In genomic region chr3L:7808491-7809162, dm6 we compare ENCODE assay signal across 1 fruit fly cellular context.
TF ChIP-seq lines count a peak whose summit lies in the region.

No protein-coding gene starts in this region.

TF ChIP-seq in whole organism, embryonic, 481 proteins besides CTCF, POLR2A, EP300 and RAD21 (continued from another document):
- TF ChIP-seq gsb (GFP tag; IDR thresholded peaks at IDR 0.05; lab: Robert Waterston, UW), result no peak
- TF ChIP-seq mld (GFP tag; IDR thresholded peaks at IDR 0.05; lab: Robert Waterston, UW; ENCODE audit: partially characterized antibody), result no peak
- TF ChIP-seq zfh2 (GFP tag; optimal IDR thresholded peaks at IDR 0.05; lab: Kevin White, UChicago), result no peak
- TF ChIP-seq CG1792 (GFP tag; optimal IDR thresholded peaks at IDR 0.05; lab: Kevin White, UChicago), result no peak
- TF ChIP-seq CG13296 (GFP tag; optimal IDR thresholded peaks at IDR 0.05; lab: Kevin White, UChicago), result no peak
- no peak for TF ChIP-seq Drgx (GFP tag; IDR thresholded peaks at IDR 0.05; lab: Robert Waterston, UW)
- no peak for TF ChIP-seq CG8478 (optimal IDR thresholded peaks at IDR 0.05; lab: Kevin White, UChicago)
- no peak for TF ChIP-seq ro (GFP tag; IDR thresholded peaks at IDR 0.05; lab: Robert Waterston, UW)
- TF ChIP-seq vfl (GFP tag; optimal IDR thresholded peaks at IDR 0.05; lab: Kevin White, UChicago), result no peak
- TF ChIP-seq Hmr (GFP tag; optimal IDR thresholded peaks at IDR 0.05; lab: Kevin White, UChicago), result no peak
- no peak for TF ChIP-seq ranshi (GFP tag; IDR thresholded peaks at IDR 0.05; lab: Robert Waterston, UW)
- no peak for TF ChIP-seq emc (GFP tag; optimal IDR thresholded peaks at IDR 0.05; lab: Kevin White, UChicago)
- no peak for TF ChIP-seq tup (GFP tag; optimal IDR thresholded peaks at IDR 0.05; lab: Kevin White, UChicago)
- no peak for TF ChIP-seq HLHmδ (GFP tag; optimal IDR thresholded peaks at IDR 0.05; lab: Kevin White, UChicago)
- no peak for TF ChIP-seq kah (GFP tag; optimal IDR thresholded peaks at IDR 0.05; lab: Kevin White, UChicago)
- peak; percentile 78 to 89 for TF ChIP-seq Trl (optimal IDR thresholded peaks at IDR 0.05; lab: Kevin White, UChicago)
- TF ChIP-seq Trl (GFP tag; optimal IDR thresholded peaks at IDR 0.05; lab: Kevin White, UChicago), result no peak
- TF ChIP-seq CG18476 (GFP tag; optimal IDR thresholded peaks at IDR 0.05; lab: Kevin White, UChicago), result no peak
- no peak for TF ChIP-seq CG3847 (GFP tag; IDR thresholded peaks at IDR 0.05; lab: Robert Waterston, UW)
- TF ChIP-seq CG9437 (GFP tag; optimal IDR thresholded peaks at IDR 0.05; lab: Kevin White, UChicago), result no peak
- TF ChIP-seq Med (GFP tag; lab: Kevin White, UChicago), result peak; percentile 50
- TF ChIP-seq CG2678 (tag; optimal IDR thresholded peaks at IDR 0.05; lab: Kevin White, UChicago), result no peak
- no peak for TF ChIP-seq fd64A (GFP tag; optimal IDR thresholded peaks at IDR 0.05; lab: Kevin White, UChicago)
- no peak for TF ChIP-seq CG13424 (tag; optimal IDR thresholded peaks at IDR 0.05; lab: Kevin White, UChicago)
- no peak for TF ChIP-seq toy (GFP tag; IDR thresholded peaks at IDR 0.05; lab: Robert Waterston, UW)
- TF ChIP-seq Abd-B (GFP tag; optimal IDR thresholded peaks at IDR 0.05; lab: Kevin White, UChicago), result no peak
- TF ChIP-seq CG6765 (GFP tag; optimal IDR thresholded peaks at IDR 0.05; lab: Kevin White, UChicago), result no peak
- TF ChIP-seq dmrt99B (tag; optimal IDR thresholded peaks at IDR 0.05; lab: Kevin White, UChicago), result no peak
- TF ChIP-seq br (optimal IDR thresholded peaks at IDR 0.05; lab: Kevin White, UChicago), result no peak
- no peak for TF ChIP-seq B-H1 (GFP tag; IDR thresholded peaks at IDR 0.05; lab: Robert Waterston, UW)
- no peak for TF ChIP-seq CG12071 (GFP tag; optimal IDR thresholded peaks at IDR 0.05; lab: Kevin White, UChicago)
- TF ChIP-seq CG9817 (tag; optimal IDR thresholded peaks at IDR 0.05; lab: Kevin White, UChicago), result no peak
- no peak for TF ChIP-seq ham (GFP tag; IDR thresholded peaks at IDR 0.05; lab: Robert Waterston, UW)
- TF ChIP-seq CG3726 (GFP tag; IDR thresholded peaks at IDR 0.05; lab: Robert Waterston, UW), result no peak
- TF ChIP-seq Hr39 (optimal IDR thresholded peaks at IDR 0.05; lab: Kevin White, UChicago), result no peak
- TF ChIP-seq grn (GFP tag; optimal IDR thresholded peaks at IDR 0.05; lab: Kevin White, UChicago), result no peak
- no peak for TF ChIP-seq CG12769 (tag; optimal IDR thresholded peaks at IDR 0.05; lab: Kevin White, UChicago)
- TF ChIP-seq CG3163 (GFP tag; optimal IDR thresholded peaks at IDR 0.05; lab: Kevin White, UChicago), result peak; percentile 97
- no peak for TF ChIP-seq exex (tag; optimal IDR thresholded peaks at IDR 0.05; lab: Kevin White, UChicago)
- TF ChIP-seq odd (GFP tag; optimal IDR thresholded peaks at IDR 0.05; lab: Kevin White, UChicago), result no peak
- TF ChIP-seq CG6175 (GFP tag; IDR thresholded peaks at IDR 0.05; lab: Robert Waterston, UW), result no peak
- no peak for TF ChIP-seq CG17612 (GFP tag; IDR thresholded peaks at IDR 0.05; lab: Robert Waterston, UW)
- no peak for TF ChIP-seq CG8944 (GFP tag; optimal IDR thresholded peaks at IDR 0.05; lab: Kevin White, UChicago)
- no peak for TF ChIP-seq gfzf (GFP tag; optimal IDR thresholded peaks at IDR 0.05; lab: Kevin White, UChicago)
- TF ChIP-seq ato (GFP tag; IDR thresholded peaks at IDR 0.05; lab: Robert Waterston, UW; ENCODE audit: partially characterized antibody), result no peak
- TF ChIP-seq scrt (GFP tag; optimal IDR thresholded peaks at IDR 0.05; lab: Kevin White, UChicago), result peak; percentile 67
- no peak for TF ChIP-seq nmo (GFP tag; optimal IDR thresholded peaks at IDR 0.05; lab: Kevin White, UChicago)
- TF ChIP-seq kni (GFP tag; optimal IDR thresholded peaks at IDR 0.05; lab: Kevin White, UChicago), result no peak
- TF ChIP-seq CG8089 (GFP tag; optimal IDR thresholded peaks at IDR 0.05; lab: Kevin White, UChicago), result no peak
- no peak for TF ChIP-seq CG31441 (GFP tag; IDR thresholded peaks at IDR 0.05; lab: Robert Waterston, UW)
- TF ChIP-seq CG2712 (tag; optimal IDR thresholded peaks at IDR 0.05; lab: Kevin White, UChicago), result no peak
- TF ChIP-seq chm (GFP tag; IDR thresholded peaks at IDR 0.05; lab: Robert Waterston, UW), result no peak
- no peak for TF ChIP-seq insv (GFP tag; optimal IDR thresholded peaks at IDR 0.05; lab: Kevin White, UChicago)
- no peak for TF ChIP-seq stc (GFP tag; IDR thresholded peaks at IDR 0.05; lab: Robert Waterston, UW)
- TF ChIP-seq CG32532 (GFP tag; IDR thresholded peaks at IDR 0.05; lab: Robert Waterston, UW), result peak; percentile 31; the same call in 1 of the 2 replicates
- TF ChIP-seq CG5180 (GFP tag; optimal IDR thresholded peaks at IDR 0.05; lab: Kevin White, UChicago), result no peak
- peak; percentile 67 for TF ChIP-seq CG17385 (GFP tag; optimal IDR thresholded peaks at IDR 0.05; lab: Kevin White, UChicago)
- no peak for TF ChIP-seq knrl (GFP tag; IDR thresholded peaks at IDR 0.05; lab: Robert Waterston, UW; ENCODE audit: partially characterized antibody)
- no peak for TF ChIP-seq p53 (GFP tag; optimal IDR thresholded peaks at IDR 0.05; lab: Kevin White, UChicago)
- TF ChIP-seq CG10321 (GFP tag; IDR thresholded peaks at IDR 0.05; lab: Robert Waterston, UW), result no peak
- no peak for TF ChIP-seq Poxn (GFP tag; IDR thresholded peaks at IDR 0.05; lab: Robert Waterston, UW)
- TF ChIP-seq CG17361 (GFP tag; IDR thresholded peaks at IDR 0.05; lab: Robert Waterston, UW), result no peak
- no peak for TF ChIP-seq NK7.1 (GFP tag; optimal IDR thresholded peaks at IDR 0.05; lab: Kevin White, UChicago)
- TF ChIP-seq danr (GFP tag; IDR thresholded peaks at IDR 0.05; lab: Robert Waterston, UW), result no peak
- TF ChIP-seq CG16813 (GFP tag; IDR thresholded peaks at IDR 0.05; lab: Robert Waterston, UW; ENCODE audit: partially characterized antibody), result no peak
- no peak for TF ChIP-seq jumu (GFP tag; optimal IDR thresholded peaks at IDR 0.05; lab: Kevin White, UChicago)
- no peak for TF ChIP-seq CG8359 (GFP tag; optimal IDR thresholded peaks at IDR 0.05; lab: Kevin White, UChicago; ENCODE audit: borderline replicate concordance)
- no peak for TF ChIP-seq CG4730 (GFP tag; IDR thresholded peaks at IDR 0.05; lab: Robert Waterston, UW)
- 0 out of 2 replicates have a peak, but pooled peaks have one; percentile 26 for TF ChIP-seq CG5953 (GFP tag; IDR thresholded peaks at IDR 0.05; lab: Robert Waterston, UW)
- no peak for TF ChIP-seq YL-1 (GFP tag; optimal IDR thresholded peaks at IDR 0.05; lab: Kevin White, UChicago)
- TF ChIP-seq D (optimal IDR thresholded peaks at IDR 0.05; lab: Kevin White, UChicago), result no peak
- no peak for TF ChIP-seq D (GFP tag; optimal IDR thresholded peaks at IDR 0.05; lab: Kevin White, UChicago)
- TF ChIP-seq Ets65A (GFP tag; lab: Kevin White, UChicago), result no peak
- no peak for TF ChIP-seq TFAM (GFP tag; optimal IDR thresholded peaks at IDR 0.05; lab: Kevin White, UChicago)
- no peak for TF ChIP-seq hbn (GFP tag; IDR thresholded peaks at IDR 0.05; lab: Robert Waterston, UW; ENCODE audit: partially characterized antibody)
- no peak for TF ChIP-seq CG7839 (tag; optimal IDR thresholded peaks at IDR 0.05; lab: Kevin White, UChicago)
- TF ChIP-seq repo (GFP tag; optimal IDR thresholded peaks at IDR 0.05; lab: Kevin White, UChicago), result no peak
- no peak for TF ChIP-seq wdn (GFP tag; IDR thresholded peaks at IDR 0.05; lab: Robert Waterston, UW)
- no peak for TF ChIP-seq tap (tag; optimal IDR thresholded peaks at IDR 0.05; lab: Kevin White, UChicago)
- no peak for TF ChIP-seq ci (GFP tag; IDR thresholded peaks at IDR 0.05; lab: Robert Waterston, UW)
- no peak for TF ChIP-seq CG16815 (GFP tag; optimal IDR thresholded peaks at IDR 0.05; lab: Kevin White, UChicago)
- no peak for TF ChIP-seq Asciz (GFP tag; optimal IDR thresholded peaks at IDR 0.05; lab: Kevin White, UChicago)
- no peak for TF ChIP-seq Scr (GFP tag; IDR thresholded peaks at IDR 0.05; lab: Robert Waterston, UW; ENCODE audit: partially characterized antibody)
- no peak for TF ChIP-seq eyg (GFP tag; optimal IDR thresholded peaks at IDR 0.05; lab: Kevin White, UChicago)
- TF ChIP-seq sug (tag; optimal IDR thresholded peaks at IDR 0.05; lab: Kevin White, UChicago), result peak; percentile 29
- TF ChIP-seq oc (tag; optimal IDR thresholded peaks at IDR 0.05; lab: Kevin White, UChicago), result no peak
- peak in 1 of 2 experiments; percentile 100 for TF ChIP-seq Pdp1 (GFP tag; optimal IDR thresholded peaks at IDR 0.05; lab: Kevin White, UChicago)
- TF ChIP-seq Blimp-1 (GFP tag; optimal IDR thresholded peaks at IDR 0.05; lab: Kevin White, UChicago), result no peak
- no peak for TF ChIP-seq psq (GFP tag; optimal IDR thresholded peaks at IDR 0.05; lab: Kevin White, UChicago)
- no peak for TF ChIP-seq CG8290 (GFP tag; optimal IDR thresholded peaks at IDR 0.05; lab: Kevin White, UChicago)
- TF ChIP-seq CG8290 (tag; optimal IDR thresholded peaks at IDR 0.05; lab: Kevin White, UChicago), result no peak
- no peak for TF ChIP-seq az2 (GFP tag; optimal IDR thresholded peaks at IDR 0.05; lab: Kevin White, UChicago)
- no peak for TF ChIP-seq CG3838 (GFP tag; optimal IDR thresholded peaks at IDR 0.05; lab: Kevin White, UChicago)
- no peak for TF ChIP-seq jing (GFP tag; optimal IDR thresholded peaks at IDR 0.05; lab: Kevin White, UChicago)
- TF ChIP-seq C15 (GFP tag; IDR thresholded peaks at IDR 0.05; lab: Robert Waterston, UW), result no peak
- no peak for TF ChIP-seq lab (GFP tag; optimal IDR thresholded peaks at IDR 0.05; lab: Kevin White, UChicago)
- TF ChIP-seq CG10147 (GFP tag; optimal IDR thresholded peaks at IDR 0.05; lab: Kevin White, UChicago), result no peak
- no peak for TF ChIP-seq CG7271 (tag; optimal IDR thresholded peaks at IDR 0.05; lab: Kevin White, UChicago)
- TF ChIP-seq Neu2 (GFP tag; optimal IDR thresholded peaks at IDR 0.05; lab: Kevin White, UChicago; ENCODE audit: borderline replicate concordance), result no peak
- no peak for TF ChIP-seq CG32772 (GFP tag; IDR thresholded peaks at IDR 0.05; lab: Robert Waterston, UW)
- no peak for TF ChIP-seq CG12299 (tag; optimal IDR thresholded peaks at IDR 0.05; lab: Kevin White, UChicago)
- TF ChIP-seq kay (GFP tag; optimal IDR thresholded peaks at IDR 0.05; lab: Kevin White, UChicago), result no peak
- peak; percentile 58 for TF ChIP-seq cg (GFP tag; optimal IDR thresholded peaks at IDR 0.05; lab: Kevin White, UChicago)
- TF ChIP-seq MESR4 (GFP tag; optimal IDR thresholded peaks at IDR 0.05; lab: Kevin White, UChicago), result no peak
- TF ChIP-seq Myb (GFP tag; optimal IDR thresholded peaks at IDR 0.05; lab: Kevin White, UChicago), result no peak
- no peak for TF ChIP-seq dpn (GFP tag; optimal IDR thresholded peaks at IDR 0.05; lab: Kevin White, UChicago)
- TF ChIP-seq corto (GFP tag; optimal IDR thresholded peaks at IDR 0.05; lab: Kevin White, UChicago), result no peak
- no peak for TF ChIP-seq Hsf (GFP tag; optimal IDR thresholded peaks at IDR 0.05; lab: Kevin White, UChicago)
- no peak for TF ChIP-seq H15 (GFP tag; IDR thresholded peaks at IDR 0.05; lab: Robert Waterston, UW)
- no peak for TF ChIP-seq CG31388 (GFP tag; optimal IDR thresholded peaks at IDR 0.05; lab: Kevin White, UChicago)
- TF ChIP-seq pnt (GFP tag; optimal IDR thresholded peaks at IDR 0.05; lab: Kevin White, UChicago), result no peak
- no peak for TF ChIP-seq CoRest (tag; optimal IDR thresholded peaks at IDR 0.05; lab: Kevin White, UChicago)
- TF ChIP-seq CG34224 (GFP tag; IDR thresholded peaks at IDR 0.05; lab: Robert Waterston, UW; ENCODE audit: partially characterized antibody), result no peak
- TF ChIP-seq CG18764 (GFP tag; optimal IDR thresholded peaks at IDR 0.05; lab: Kevin White, UChicago), result no peak
- TF ChIP-seq schlank (tag; optimal IDR thresholded peaks at IDR 0.05; lab: Kevin White, UChicago), result no peak
- TF ChIP-seq lola (GFP tag; optimal IDR thresholded peaks at IDR 0.05; lab: Kevin White, UChicago), result no peak
- no peak for TF ChIP-seq shn (GFP tag; optimal IDR thresholded peaks at IDR 0.05; lab: Kevin White, UChicago)
- no peak for TF ChIP-seq Chrac-16 (GFP tag; optimal IDR thresholded peaks at IDR 0.05; lab: Kevin White, UChicago)
- TF ChIP-seq yki (optimal IDR thresholded peaks at IDR 0.05; lab: Kevin White, UChicago), result peak; percentile 25
- peak; percentile 14 for TF ChIP-seq CG34376 (GFP tag; optimal IDR thresholded peaks at IDR 0.05; lab: Kevin White, UChicago)
- TF ChIP-seq caup (GFP tag; optimal IDR thresholded peaks at IDR 0.05; lab: Kevin White, UChicago; ENCODE audit: severe bottlenecking), result no peak
- peak; percentile 58 for TF ChIP-seq sens (GFP tag; lab: Kevin White, UChicago)
